Fruit fly (Drosophila melanogaster) S2 (cell line): ENCODE data around the gene IntS14.

Source experiments
- CG8478 ChIP-seq: fragments of >200 bp; optimal IDR thresholded peaks from 2 replicates; lab custom pipeline; 2018
- CTCF ChIP-seq, 2 experiments: fragments of >200 bp; optimal IDR thresholded peaks; 2 replicates each; lab custom pipeline; 2018

dm6 chr2L:1157679-1158518 lies 6.3 kb upstream of the IntS14 start, which contains the start of gene capt:
- TF ChIP-seq CTCF (optimal IDR thresholded peaks at IDR 0.05; lab: Kevin White, UChicago) (no peak), CG8478 (lab: Kevin White, UChicago) (no peak)
